Fruit fly (Drosophila melanogaster): ENCODE data around the gene Tie.

DNA sequence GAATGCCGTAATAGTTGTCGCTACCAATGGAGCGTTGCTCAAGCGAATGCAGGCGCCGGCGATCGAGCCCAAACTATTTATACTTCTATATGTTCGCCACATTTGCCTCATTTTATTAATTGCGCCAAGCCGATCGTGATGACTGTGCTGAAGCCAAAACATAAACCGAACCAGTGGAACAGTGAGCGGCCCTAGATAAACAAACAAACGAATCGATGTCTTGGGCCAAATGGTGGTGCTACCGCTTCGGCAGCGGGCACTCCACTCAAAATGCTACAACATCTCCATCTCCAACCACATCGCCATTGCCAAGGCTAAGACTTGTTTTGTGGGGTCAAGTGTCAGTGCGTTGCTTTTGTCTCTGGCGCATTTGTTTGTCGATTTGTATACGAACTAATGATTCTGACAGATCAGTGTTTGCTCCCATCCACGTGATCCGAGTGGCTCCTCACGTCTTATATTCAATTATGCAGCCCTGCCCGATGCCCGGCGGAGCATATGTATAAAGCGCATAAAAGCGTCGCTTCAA, 68.1 kb downstream of the Tie start, which contains the start of gene CG15024:
- TF ChIP-seq CG8301 (tag; optimal IDR thresholded peaks at IDR 0.05), result no peak
- TF ChIP-seq EcR (GFP tag; optimal IDR thresholded peaks at IDR 0.05), result no peak
- TF ChIP-seq Ets98B (GFP tag; IDR thresholded peaks at IDR 0.05), result no peak
- no peak for TF ChIP-seq CG8159 (tag; optimal IDR thresholded peaks at IDR 0.05)
- no peak for TF ChIP-seq fd96Ca (GFP tag; IDR thresholded peaks at IDR 0.05)

Measured in whole organism, pupa.